Worm (Caenorhabditis elegans) whole organism, late embryonic: ENCODE results near the gene ung-1.

Source experiments
- F13H6.1 ChIP-seq: sonication (generic microtip); optimal IDR thresholded peaks from 2 replicates; lab custom pipeline; 2016; ENCODE audit warnings: missing genetic modification characterization, missing compliant biosample characterization
- K02D7.2 ChIP-seq: sonication (generic microtip); optimal IDR thresholded peaks from 2 replicates; lab custom pipeline; 2017; ENCODE audit warnings: mild to moderate bottlenecking, missing genetic modification characterization, missing compliant biosample characterization
- K09A11.1 ChIP-seq: sonication (generic microtip); optimal IDR thresholded peaks from 2 replicates; lab custom pipeline; 2017; ENCODE audit warnings: antibody characterized with exemption, mild to moderate bottlenecking, missing genetic modification characterization, missing compliant biosample characterization; ENCODE audit not compliant: insufficient read depth
- T23F11.4 ChIP-seq: fragments of 200-800 bp; sonication (Bioruptor generic); optimal IDR thresholded peaks from 2 replicates; lab custom pipeline; 2018; ENCODE audit warnings: mild to moderate bottlenecking, missing genetic modification characterization, missing compliant biosample characterization
- ama-1 ChIP-seq: fragments of 150-350 bp; optimal IDR thresholded peaks from 2 replicates; lab custom pipeline; 2014
- ceh-14 ChIP-seq: sonication (generic microtip); optimal IDR thresholded peaks from 2 replicates; lab custom pipeline; 2016; ENCODE audit warnings: missing genotype, missing genetic modification characterization, missing compliant biosample characterization
- ceh-19 ChIP-seq: fragments of 200-800 bp; sonication (Bioruptor generic); optimal IDR thresholded peaks from 2 replicates; lab custom pipeline; 2018; ENCODE audit warnings: mild to moderate bottlenecking, missing genetic modification characterization, missing compliant biosample characterization
- ceh-2 ChIP-seq: sonication (generic microtip); optimal IDR thresholded peaks from 2 replicates; lab custom pipeline; 2016; ENCODE audit warnings: missing genotype, missing genetic modification characterization, missing compliant biosample characterization
- ceh-31 ChIP-seq: sonication (generic microtip); optimal IDR thresholded peaks from 2 replicates; lab custom pipeline; 2016; ENCODE audit warnings: missing genetic modification characterization, missing compliant biosample characterization
- ceh-34 ChIP-seq: sonication (generic microtip); optimal IDR thresholded peaks from 2 replicates; lab custom pipeline; 2016; ENCODE audit warnings: mild to moderate bottlenecking, missing genetic modification characterization, missing compliant biosample characterization
- ceh-45 ChIP-seq: fragments of 200-800 bp; sonication (Bioruptor generic); IDR thresholded peaks from 2 replicates; pipeline ENCODE4 v1.3.6; 2022; ENCODE audit warnings: missing genetic modification reagents, missing genetic modification characterization, missing compliant biosample characterization
- ceh-48 ChIP-seq: sonication (generic microtip); optimal IDR thresholded peaks from 2 replicates; lab custom pipeline; 2016; ENCODE audit warnings: missing genetic modification characterization, inconsistent platforms, missing compliant biosample characterization
- ceh-6 ChIP-seq: fragments of 200-800 bp; sonication (Bioruptor generic); optimal IDR thresholded peaks from 2 replicates; lab custom pipeline; 2018; ENCODE audit warnings: mild to moderate bottlenecking, missing genetic modification characterization, missing compliant biosample characterization
- ceh-9 ChIP-seq: sonication (generic microtip); optimal IDR thresholded peaks from 2 replicates; lab custom pipeline; 2016; ENCODE audit warnings: mild to moderate bottlenecking, missing genetic modification characterization, inconsistent platforms, missing compliant biosample characterization
- che-1 ChIP-seq: sonication (generic microtip); optimal IDR thresholded peaks from 2 replicates; lab custom pipeline; 2016; ENCODE audit warnings: mild to moderate bottlenecking, missing genetic modification characterization, missing compliant biosample characterization
- dve-1 ChIP-seq: sonication (generic microtip); optimal IDR thresholded peaks from 2 replicates; lab custom pipeline; 2017; ENCODE audit warnings: antibody characterized with exemption, mild to moderate bottlenecking, missing genetic modification characterization, missing compliant biosample characterization
- elt-2 ChIP-seq: sonication (generic microtip); optimal IDR thresholded peaks from 2 replicates; lab custom pipeline; 2016; ENCODE audit warnings: missing genetic modification reagents, missing genetic modification characterization, missing compliant biosample characterization
- ets-4 ChIP-seq: sonication (generic microtip); optimal IDR thresholded peaks from 2 replicates; lab custom pipeline; 2016; ENCODE audit warnings: missing genetic modification characterization, missing compliant biosample characterization
- eyg-1 ChIP-seq: sonication (generic microtip); optimal IDR thresholded peaks from 2 replicates; lab custom pipeline; 2016; ENCODE audit warnings: missing genotype, missing genetic modification characterization, missing compliant biosample characterization
- fax-1 ChIP-seq: sonication (generic microtip); optimal IDR thresholded peaks from 2 replicates; lab custom pipeline; 2016; ENCODE audit warnings: missing genotype, missing genetic modification characterization, missing compliant biosample characterization
- fkh-10 ChIP-seq: fragments of 150-350 bp; optimal IDR thresholded peaks from 2 replicates; lab custom pipeline; 2014; ENCODE audit warnings: missing biosample characterization, missing genetic modification reagents, missing genetic modification characterization
- gmeb-2 ChIP-seq: sonication (generic microtip); optimal IDR thresholded peaks from 2 replicates; lab custom pipeline; 2016; ENCODE audit warnings: missing genetic modification characterization, inconsistent platforms, missing compliant biosample characterization
- hlh-13 ChIP-seq: fragments of 200-800 bp; sonication (Bioruptor generic); optimal IDR thresholded peaks from 2 replicates; lab custom pipeline; 2018; ENCODE audit warnings: mild to moderate bottlenecking, missing genetic modification characterization, missing compliant biosample characterization
- hlh-15 ChIP-seq: sonication (generic microtip); optimal IDR thresholded peaks from 2 replicates; lab custom pipeline; 2016; ENCODE audit warnings: missing genetic modification characterization, missing compliant biosample characterization
- hlh-30 ChIP-seq: sonication (generic microtip); optimal IDR thresholded peaks from 2 replicates; lab custom pipeline; 2017; ENCODE audit warnings: antibody characterized with exemption, missing genetic modification characterization, missing compliant biosample characterization; ENCODE audit not compliant: insufficient read depth
- lim-6 ChIP-seq: sonication (generic microtip); optimal IDR thresholded peaks from 2 replicates; lab custom pipeline; 2016; ENCODE audit warnings: missing genetic modification characterization, missing compliant biosample characterization
- lin-11 ChIP-seq: fragments of 200-800 bp; sonication (Bioruptor generic); optimal IDR thresholded peaks from 2 replicates; lab custom pipeline; 2018; ENCODE audit warnings: mild to moderate bottlenecking, missing genetic modification characterization, missing compliant biosample characterization
- madf-2 ChIP-seq: sonication (generic microtip); optimal IDR thresholded peaks from 2 replicates; lab custom pipeline; 2017; ENCODE audit warnings: missing genetic modification characterization, missing compliant biosample characterization
- mec-3 ChIP-seq: sonication (generic microtip); optimal IDR thresholded peaks from 2 replicates; lab custom pipeline; 2016; ENCODE audit warnings: borderline replicate concordance, missing genetic modification characterization, missing compliant biosample characterization
- nfya-1 ChIP-seq: sonication (generic microtip); optimal IDR thresholded peaks from 2 replicates; lab custom pipeline; 2017; ENCODE audit warnings: missing genetic modification characterization, mild to moderate bottlenecking, missing compliant biosample characterization, antibody characterized with exemption, moderate library complexity
- npax-4 ChIP-seq: sonication (generic microtip); optimal IDR thresholded peaks from 2 replicates; lab custom pipeline; 2016; ENCODE audit warnings: missing genetic modification characterization, missing compliant biosample characterization
- odd-2 ChIP-seq: sonication (generic microtip); optimal IDR thresholded peaks from 2 replicates; lab custom pipeline; 2017; ENCODE audit warnings: antibody characterized with exemption, mild to moderate bottlenecking, missing genetic modification characterization, missing compliant biosample characterization
- pag-3 ChIP-seq: sonication (generic microtip); optimal IDR thresholded peaks from 2 replicates; lab custom pipeline; 2016; ENCODE audit warnings: missing compliant biosample characterization, missing genetic modification characterization, borderline replicate concordance
- pat-9 ChIP-seq: fragments of 200-800 bp; sonication (Bioruptor generic); optimal IDR thresholded peaks from 2 replicates; lab custom pipeline; 2018; ENCODE audit warnings: mild to moderate bottlenecking, missing genetic modification characterization, moderate library complexity, missing compliant biosample characterization
- pha-2 ChIP-seq: sonication (generic microtip); optimal IDR thresholded peaks from 2 replicates; lab custom pipeline; 2017; ENCODE audit warnings: mild to moderate bottlenecking, missing genetic modification characterization, missing compliant biosample characterization
- pha-4 ChIP-seq: fragments of 150-350 bp; optimal IDR thresholded peaks from 2 replicates; lab custom pipeline; 2018; ENCODE audit warnings: missing biosample characterization, missing genetic modification reagents, missing genetic modification characterization
- pqm-1 ChIP-seq: sonication (generic microtip); optimal IDR thresholded peaks from 2 replicates; lab custom pipeline; 2016; ENCODE audit warnings: missing genetic modification characterization, missing compliant biosample characterization
- ref-2 ChIP-seq: sonication (generic microtip); optimal IDR thresholded peaks from 2 replicates; lab custom pipeline; 2016; ENCODE audit warnings: missing genetic modification characterization, missing compliant biosample characterization
- sox-4 ChIP-seq: sonication (generic microtip); optimal IDR thresholded peaks from 2 replicates; lab custom pipeline; 2017; ENCODE audit warnings: mild to moderate bottlenecking, missing genetic modification characterization, inconsistent platforms, missing compliant biosample characterization
- syd-9 ChIP-seq: sonication (generic microtip); optimal IDR thresholded peaks from 2 replicates; lab custom pipeline; 2016; ENCODE audit warnings: mild to moderate bottlenecking, missing genetic modification characterization, moderate library complexity, missing compliant biosample characterization
- tbx-2 ChIP-seq: sonication (generic microtip); optimal IDR thresholded peaks from 2 replicates; lab custom pipeline; 2016; ENCODE audit warnings: missing genetic modification characterization, missing compliant biosample characterization
- unc-3 ChIP-seq, 2 experiments: fragments of 200-800 bp in 1 of 2; sonication (Bioruptor generic) in 1 of 2; sonication (generic microtip) in 1 of 2; conservative IDR thresholded peaks in 1 of 2; optimal IDR thresholded peaks in 1 of 2; 2 replicates each; pipeline versions ENCODE4 v1.3.6 to Lab custom; 2016 to 2022; ENCODE audit warnings: missing compliant biosample characterization in 2 of 2, missing genetic modification characterization in 2 of 2, missing genetic modification reagents in 1 of 2
- unc-42 ChIP-seq: sonication (generic microtip); optimal IDR thresholded peaks from 2 replicates; lab custom pipeline; 2016; ENCODE audit warnings: missing genotype, missing genetic modification characterization, missing compliant biosample characterization

The ung-1 gene

DNA sequence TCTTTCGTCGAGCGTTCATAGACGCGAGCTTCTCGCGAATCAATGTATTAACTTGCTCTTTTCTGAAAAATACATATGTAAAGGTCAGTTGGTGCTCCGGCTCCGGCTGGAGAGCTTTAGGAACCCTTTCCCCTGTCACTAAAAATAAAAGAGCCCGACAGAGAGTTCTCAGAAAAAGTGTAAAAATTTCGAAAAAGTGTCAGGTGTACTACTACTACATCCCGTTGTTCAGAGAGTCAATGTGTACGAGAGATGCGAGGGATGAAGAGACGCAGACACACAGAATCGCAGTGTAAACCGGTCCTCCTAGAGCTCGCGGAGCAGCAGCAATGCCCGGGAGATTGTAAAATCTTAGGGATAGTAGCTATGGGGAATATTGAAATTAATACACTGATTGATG, 31.2 kb downstream of the ung-1 start (continued):
- TF ChIP-seq fax-1 (tag; lab: Kevin White, UChicago), result no peak
- no peak for TF ChIP-seq ceh-19
- peak; percentile 53 for TF ChIP-seq pat-9 (tag; lab: Kevin White, UChicago)
- TF ChIP-seq lin-11 (tag; lab: Kevin White, UChicago), result no peak
- TF ChIP-seq, all 69 proteins: peak for 9

DNA sequence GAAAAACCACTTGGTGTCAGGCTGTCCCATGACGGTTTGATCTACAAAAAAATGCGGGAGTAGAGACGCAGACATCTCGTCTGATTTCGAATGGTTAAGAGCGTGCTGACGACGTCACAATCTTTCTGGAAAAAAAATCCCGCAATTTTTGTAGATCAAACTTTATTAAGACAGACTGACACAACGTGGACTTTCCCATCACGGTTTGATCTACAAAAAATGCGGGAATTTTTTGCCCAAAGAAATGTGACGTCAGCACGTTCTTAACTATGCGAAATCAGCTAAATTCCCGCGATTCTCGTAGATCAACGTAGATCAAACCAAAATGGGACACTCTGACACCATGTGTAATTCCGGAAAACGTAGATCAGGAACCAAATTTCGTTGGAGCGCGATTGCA, 35.4 kb downstream of the ung-1 start:
- TF ChIP-seq pha-4 (tag; lab: Kevin White, UChicago) (no peak), ceh-6 (no peak), ref-2 (tag; lab: Kevin White, UChicago) (no peak), fax-1 (tag; lab: Kevin White, UChicago) (no peak), ceh-9 (no peak), unc-3 (GFP tag; conservative IDR thresholded peaks at IDR 0.05; lab: Robert Waterston, UW) (no peak), unc-3 (tag; optimal IDR thresholded peaks at IDR 0.05; lab: Kevin White, UChicago) (no peak), madf-2 (tag; lab: Kevin White, UChicago) (no peak), F13H6.1 (tag; lab: Kevin White, UChicago) (no peak), T23F11.4 (GFP tag; lab: Kevin White, UChicago) (no peak)

DNA sequence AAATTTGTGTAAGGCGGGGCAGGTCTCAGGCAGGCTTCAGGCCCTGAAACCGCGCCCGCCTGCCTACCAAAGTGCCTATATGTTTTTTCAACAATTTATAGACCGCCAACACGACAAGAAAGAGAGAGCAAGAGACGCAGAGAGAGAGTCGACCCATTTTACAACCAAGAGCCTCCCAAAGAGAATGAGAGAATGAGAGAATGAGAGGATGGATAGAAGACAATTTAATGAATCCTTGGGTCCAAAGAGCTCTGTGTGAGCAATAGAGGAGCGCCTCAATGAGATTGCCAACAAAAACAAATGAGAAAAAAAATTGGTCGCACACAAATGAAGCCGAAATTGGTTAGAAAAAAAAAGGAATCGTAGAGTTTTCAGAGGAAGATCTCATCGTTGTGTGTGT, 36.0 kb downstream of the ung-1 start:
- no peak for TF ChIP-seq elt-2 (tag; lab: Kevin White, UChicago)
- TF ChIP-seq unc-42 (tag; lab: Kevin White, UChicago), result peak; percentile 59
- TF ChIP-seq ceh-34, result peak; percentile 34
- TF ChIP-seq ets-4 (tag; lab: Kevin White, UChicago), result no peak
- no peak for TF ChIP-seq gmeb-2
- TF ChIP-seq, all 69 proteins: peak for 2

DNA sequence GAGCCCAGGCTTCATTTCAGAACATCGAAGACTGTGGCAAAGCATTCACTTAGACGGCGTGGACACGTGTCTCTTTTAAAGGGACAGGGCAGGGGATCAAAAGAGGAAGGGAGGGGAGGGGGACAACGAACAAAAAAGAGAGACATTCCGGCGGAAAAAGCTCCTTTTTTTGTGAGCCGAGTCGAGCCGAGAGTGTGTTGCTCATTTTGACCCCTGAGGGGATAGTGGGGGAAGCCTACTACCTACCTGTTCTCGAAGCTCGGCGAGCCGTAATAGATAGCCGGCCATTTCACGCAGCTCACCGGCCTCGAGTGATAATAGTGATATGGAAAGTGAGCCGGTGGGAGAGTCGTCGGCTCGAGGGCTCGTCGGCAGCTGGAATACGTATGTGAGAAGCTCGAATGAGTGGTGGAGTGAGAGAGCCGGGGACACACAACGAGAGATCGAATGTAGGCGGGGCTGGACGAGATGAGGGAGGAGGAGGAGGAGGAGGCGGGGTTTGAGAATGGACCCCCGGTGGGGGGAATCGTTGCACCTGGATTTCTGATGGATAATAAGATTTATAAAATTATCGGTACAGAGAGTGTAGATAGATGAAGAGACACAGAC, 37.1 kb downstream of the ung-1 start:
- TF ChIP-seq syd-9 (tag; lab: Kevin White, UChicago) (no peak), ceh-14 (peak; percentile 0), sox-4 (peak; percentile 3), nfya-1 (peak; percentile 3), lim-6 (tag; lab: Kevin White, UChicago) (no peak), K02D7.2 (tag; lab: Kevin White, UChicago) (peak; percentile 59), ama-1 (lab: Kevin White, UChicago) (peak; percentile 76)

DNA sequence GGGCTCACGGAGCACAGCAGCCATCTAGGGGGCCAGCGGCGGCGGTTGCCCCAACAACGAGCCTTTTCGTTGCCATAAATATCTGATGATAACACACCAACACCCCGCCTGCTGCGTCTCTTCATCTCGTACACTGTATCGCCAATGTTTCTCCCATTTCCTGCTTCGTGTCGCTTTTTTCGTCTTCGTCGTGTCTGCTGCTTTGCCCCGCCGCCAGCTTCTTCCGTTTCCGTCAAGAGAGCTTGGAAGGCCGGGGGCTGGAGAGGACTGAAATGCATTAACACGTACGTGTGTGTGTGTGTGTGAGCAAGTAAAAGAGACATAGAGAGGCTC, 38.0 kb downstream of the ung-1 start:
- TF ChIP-seq ama-1 (lab: Kevin White, UChicago) (no peak), mec-3 (peak; percentile 36), npax-4 (tag; lab: Kevin White, UChicago) (no peak), tbx-2 (tag; lab: Kevin White, UChicago) (no peak), che-1 (tag; lab: Kevin White, UChicago) (peak; percentile 41), syd-9 (tag; lab: Kevin White, UChicago) (no peak), dve-1 (tag; lab: Kevin White, UChicago) (no peak), eyg-1 (tag; lab: Kevin White, UChicago) (no peak), unc-42 (tag; lab: Kevin White, UChicago) (peak; percentile 14), ceh-48 (tag; lab: Kevin White, UChicago) (no peak), ceh-14 (peak; percentile 51), gmeb-2 (peak; percentile 21), hlh-13 (GFP tag; lab: Kevin White, UChicago) (no peak), hlh-30 (no peak), pqm-1 (tag; lab: Kevin White, UChicago) (no peak), K09A11.1 (tag; lab: Kevin White, UChicago) (no peak), F13H6.1 (tag; lab: Kevin White, UChicago) (no peak), hlh-15 (tag; lab: Kevin White, UChicago) (no peak), fkh-10 (GFP tag; lab: Kevin White, UChicago) (no peak), sox-4 (no peak), madf-2 (tag; lab: Kevin White, UChicago) (no peak), ceh-31 (tag; lab: Kevin White, UChicago) (peak; percentile 24), ceh-6 (no peak), ceh-2 (peak; percentile 0), odd-2 (no peak), pag-3 (tag; lab: Kevin White, UChicago) (no peak), pha-2 (no peak), ceh-45 (GFP tag; lab: Robert Waterston, UW) (no peak), K02D7.2 (tag; lab: Kevin White, UChicago) (peak; percentile 49), nfya-1 (no peak)
